Fruit fly (Drosophila melanogaster): ENCODE measurements around the gene beat-Ib.

DNA sequence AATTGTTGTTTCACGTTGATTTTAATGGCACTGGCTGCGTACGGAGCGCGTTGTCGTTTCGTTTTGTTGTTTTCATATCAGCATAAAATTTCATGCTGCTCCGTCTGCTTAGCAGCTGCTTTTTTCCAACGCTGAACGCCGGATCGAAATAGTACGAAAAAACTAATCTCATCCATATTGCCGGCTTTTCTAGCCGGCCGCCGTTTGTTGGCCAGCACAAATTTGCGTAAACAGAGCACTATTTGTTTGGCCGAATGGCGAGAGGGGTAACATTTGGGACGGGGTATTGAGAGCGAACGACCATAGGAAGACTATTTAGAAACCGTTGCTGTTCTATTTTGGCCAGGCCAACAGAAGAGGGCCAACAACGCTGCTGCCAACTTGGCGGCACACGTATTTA is 52.4 kb downstream of the beat-Ib start:
- TF ChIP-seq kay (GFP tag; ENCODE audit: borderline replicate concordance) (no peak), CG7045 (GFP tag; optimal IDR thresholded peaks at IDR 0.05) (no peak), CG11617 (GFP tag; optimal IDR thresholded peaks at IDR 0.05) (no peak), Hr96 (GFP tag; optimal IDR thresholded peaks at IDR 0.05) (no peak), tj (GFP tag; optimal IDR thresholded peaks at IDR 0.05) (peak; percentile 82), ovo (GFP tag; optimal IDR thresholded peaks at IDR 0.05) (no peak), pad (GFP tag; optimal IDR thresholded peaks at IDR 0.05) (no peak), CG1620 (GFP tag; optimal IDR thresholded peaks at IDR 0.05) (no peak)
